Worm (Caenorhabditis elegans) whole organism, L4/young adult: ENCODE data around the gene C24B5.4.

ENCODE experiments used
- W03F9.2 ChIP-seq: fragments of 150-350 bp; optimal IDR thresholded peaks from 2 replicates; lab custom pipeline; 2014; ENCODE audit warnings: missing biosample characterization, missing genetic modification characterization
- dao-5 ChIP-seq: sonication (generic microtip); optimal IDR thresholded peaks from 2 replicates; lab custom pipeline; 2016; ENCODE audit warnings: missing genotype, missing genetic modification characterization, moderate library complexity, missing compliant biosample characterization
- him-1 ChIP-seq: sonication (generic microtip); optimal IDR thresholded peaks from 2 replicates; lab custom pipeline; 2016; ENCODE audit warnings: missing genotype, missing genetic modification reagents, missing genetic modification characterization, missing compliant biosample characterization

DNA sequence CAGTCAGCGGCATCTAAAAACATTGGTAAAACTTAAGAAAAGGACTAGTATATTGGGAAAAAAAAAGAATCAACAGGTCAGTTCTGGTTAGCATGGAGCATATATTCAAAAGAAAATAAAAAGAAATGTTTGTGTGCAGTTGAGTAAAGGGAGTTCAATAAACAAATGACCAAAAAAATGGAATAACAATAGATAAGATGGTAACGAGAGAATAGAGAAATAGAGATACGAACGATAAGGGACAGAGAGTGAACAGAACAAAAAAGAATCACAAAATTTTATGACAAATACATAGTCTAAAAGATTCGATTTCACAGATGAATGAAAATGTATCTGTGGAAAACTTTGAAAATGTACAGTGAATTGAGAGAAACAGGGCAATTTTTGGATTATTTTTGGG is 24.1 kb downstream of the C24B5.4 start, which contains the start of gene gad-3:
- TF ChIP-seq him-1 (tag; lab: Kevin White, UChicago) (no peak), W03F9.2 (tag; lab: Kevin White, UChicago) (no peak), dao-5 (tag; lab: Kevin White, UChicago) (no peak)
